Fruit fly (Drosophila melanogaster) whole organism: Measurements from ENCODE around the gene Oatp33Ea.

Experiments
- CG8478 ChIP-seq: fragments of >200 bp; optimal IDR thresholded peaks from 2 replicates; lab custom pipeline; 2018; ENCODE audit warnings: inconsistent platforms
- Dll ChIP-seq: fragments of >200 bp; optimal IDR thresholded peaks from 2 replicates; lab custom pipeline; 2017
- EcR ChIP-seq, 2 experiments: fragments of >200 bp; optimal IDR thresholded peaks; 2 replicates each; lab custom pipeline; 2017; ENCODE audit warnings: missing biosample characterization in 2 of 2, missing genetic modification characterization in 2 of 2, missing genetic modification reagents in 2 of 2
- pan ChIP-seq: fragments of >200 bp; optimal IDR thresholded peaks from 2 replicates; lab custom pipeline; 2017
- psq ChIP-seq: fragments of >200 bp; optimal IDR thresholded peaks from 2 replicates; lab custom pipeline; 2017
- usp ChIP-seq: fragments of >200 bp; optimal IDR thresholded peaks from 2 replicates; lab custom pipeline; 2017; ENCODE audit warnings: missing biosample characterization, missing genetic modification characterization, mixed read lengths

dm6 chr2L:12487311-12487710, 41.6 kb upstream of the Oatp33Ea start:
- TF ChIP-seq pan: no peak
- no peak for TF ChIP-seq Dll (lab: Kevin White, UChicago)
- no peak for TF ChIP-seq usp
- TF ChIP-seq CG8478: no peak
- no peak for TF ChIP-seq psq (lab: Kevin White, UChicago)
- no peak for TF ChIP-seq EcR (GFP tag; optimal IDR thresholded peaks at IDR 0.05; lab: Kevin White, UChicago)
